Worm (Caenorhabditis elegans) whole organism, L1 larva: ENCODE measurements around the gene srw-15.

ENCODE experiments used
- C04F5.9 ChIP-seq: sonication (generic microtip); optimal IDR thresholded peaks from 2 replicates; lab custom pipeline; 2016; ENCODE audit warnings: missing genetic modification characterization, missing compliant biosample characterization
- C34B4.2 ChIP-seq: sonication (generic microtip); optimal IDR thresholded peaks from 2 replicates; lab custom pipeline; 2017; ENCODE audit warnings: mild to moderate bottlenecking, missing genetic modification characterization, missing compliant biosample characterization
- F16B12.6 ChIP-seq: fragments of 150-350 bp; optimal IDR thresholded peaks from 2 replicates; lab custom pipeline; 2014; ENCODE audit warnings: missing biosample characterization, missing genetic modification characterization
- Y116A8C.19 ChIP-seq: sonication (generic microtip); optimal IDR thresholded peaks from 2 replicates; lab custom pipeline; 2016; ENCODE audit warnings: missing compliant biosample characterization, missing genetic modification characterization, borderline replicate concordance
- aha-1 ChIP-seq: fragments of 150-350 bp; optimal IDR thresholded peaks from 2 replicates; lab custom pipeline; 2014; ENCODE audit warnings: missing biosample characterization, missing genetic modification characterization
- alr-1 ChIP-seq: fragments of 200-800 bp; sonication (Bioruptor generic); optimal IDR thresholded peaks from 2 replicates; lab custom pipeline; 2018; ENCODE audit warnings: borderline replicate concordance, mild to moderate bottlenecking, missing genetic modification characterization, missing compliant biosample characterization
- aly-2 ChIP-seq: fragments of 150-350 bp; optimal IDR thresholded peaks from 2 replicates; lab custom pipeline; 2014; ENCODE audit warnings: missing biosample characterization, missing genetic modification characterization
- ama-1 ChIP-seq: fragments of 150-350 bp; optimal IDR thresholded peaks from 2 replicates; lab custom pipeline; 2014
- blmp-1 ChIP-seq: fragments of 150-350 bp; optimal IDR thresholded peaks from 2 replicates; lab custom pipeline; 2014; ENCODE audit warnings: missing biosample characterization, missing genetic modification characterization
- ceh-8 ChIP-seq: fragments of 200-800 bp; sonication (Bioruptor generic); optimal IDR thresholded peaks from 2 replicates; lab custom pipeline; 2018; ENCODE audit warnings: mild to moderate bottlenecking, missing genetic modification characterization, moderate library complexity, missing compliant biosample characterization
- ceh-88 ChIP-seq: fragments of 200-800 bp; sonication (Bioruptor generic); IDR thresholded peaks from 2 replicates; pipeline ENCODE4 v1.3.6; 2022; ENCODE audit warnings: missing genetic modification characterization, missing compliant biosample characterization
- ceh-90 ChIP-seq: sonication (generic microtip); optimal IDR thresholded peaks from 2 replicates; lab custom pipeline; 2016; ENCODE audit warnings: missing genetic modification characterization, missing compliant biosample characterization
- dsc-1 ChIP-seq: sonication (generic microtip); optimal IDR thresholded peaks from 2 replicates; lab custom pipeline; 2016; ENCODE audit warnings: mild to moderate bottlenecking, missing genetic modification characterization, missing compliant biosample characterization
- efl-1 ChIP-seq, 4 experiments: fragments of 150-350 bp; optimal IDR thresholded peaks in 3 of 4; peaks in 1 of 4; 1 replicate in 1 of 4; 2 replicates in 3 of 4; lab custom pipeline; 2014; ENCODE audit warnings: missing biosample characterization in 2 of 4, missing genetic modification characterization in 2 of 4, missing genetic modification reagents in 2 of 4
- fkh-4 ChIP-seq: sonication (generic microtip); optimal IDR thresholded peaks from 2 replicates; lab custom pipeline; 2016; ENCODE audit warnings: missing compliant biosample characterization, missing genetic modification characterization, borderline replicate concordance
- fkh-8 ChIP-seq: sonication (generic microtip); optimal IDR thresholded peaks from 2 replicates; lab custom pipeline; 2016; ENCODE audit warnings: mild to moderate bottlenecking, missing genetic modification characterization, missing compliant biosample characterization
- grh-1 ChIP-seq: fragments of 200-800 bp; sonication (Bioruptor generic); IDR thresholded peaks from 2 replicates; pipeline ENCODE4 v1.3.6; 2022; ENCODE audit warnings: missing genetic modification reagents, missing genetic modification characterization, missing compliant biosample characterization
- hlh-17 ChIP-seq: fragments of 200-800 bp; sonication (Bioruptor generic); optimal IDR thresholded peaks from 2 replicates; lab custom pipeline; 2018; ENCODE audit warnings: missing genetic modification characterization, mild to moderate bottlenecking, missing compliant biosample characterization, moderate library complexity, borderline replicate concordance
- isw-1 ChIP-seq: fragments of 200-800 bp; sonication (Bioruptor generic); IDR thresholded peaks from 2 replicates; pipeline ENCODE4 v1.3.6; 2022; ENCODE audit warnings: missing genetic modification characterization, missing compliant biosample characterization
- lin-13 ChIP-seq: fragments of 150-350 bp; optimal IDR thresholded peaks from 2 replicates; lab custom pipeline; 2014; ENCODE audit warnings: missing biosample characterization, missing genetic modification reagents, missing genetic modification characterization
- lin-14 ChIP-seq: fragments of 200-800 bp; sonication (Bioruptor generic); optimal IDR thresholded peaks from 2 replicates; lab custom pipeline; 2018; ENCODE audit warnings: mild to moderate bottlenecking, missing genetic modification characterization, moderate library complexity, missing compliant biosample characterization
- lin-35 ChIP-seq, 2 experiments: fragments of 150-350 bp; optimal IDR thresholded peaks; 2 replicates each; lab custom pipeline; 2014; ENCODE audit warnings: missing biosample characterization in 2 of 2, missing genetic modification characterization in 2 of 2, missing genetic modification reagents in 2 of 2
- lin-39 ChIP-seq: fragments of 150-350 bp; optimal IDR thresholded peaks from 2 replicates; lab custom pipeline; 2014; ENCODE audit warnings: missing biosample characterization, missing genetic modification reagents, missing genetic modification characterization
- lsy-2 ChIP-seq, 2 experiments: fragments of 150-350 bp; optimal IDR thresholded peaks; 2 replicates each; lab custom pipeline; 2014; ENCODE audit warnings: missing biosample characterization in 2 of 2, missing genetic modification characterization in 2 of 2
- mab-9 ChIP-seq: fragments of 200-800 bp; sonication (Bioruptor generic); IDR thresholded peaks from 2 replicates; pipeline ENCODE4 v1.3.6; 2022; ENCODE audit warnings: missing genetic modification reagents, missing genetic modification characterization, missing compliant biosample characterization
- mdl-1 ChIP-seq, 2 experiments: fragments of 150-350 bp; optimal IDR thresholded peaks; 2 replicates each; lab custom pipeline; 2014 to 2017; ENCODE audit warnings: missing biosample characterization in 2 of 2, missing genetic modification characterization in 2 of 2, inconsistent platforms in 1 of 2
- mef-2 ChIP-seq: fragments of 150-350 bp; optimal IDR thresholded peaks from 2 replicates; lab custom pipeline; 2014; ENCODE audit warnings: missing biosample characterization, missing genetic modification characterization
- mep-1 ChIP-seq: fragments of 150-350 bp; optimal IDR thresholded peaks from 2 replicates; lab custom pipeline; 2014; ENCODE audit warnings: missing biosample characterization, missing genetic modification characterization
- nhr-12 ChIP-seq: sonication (generic microtip); optimal IDR thresholded peaks from 2 replicates; lab custom pipeline; 2017; ENCODE audit warnings: missing biosample characterization, missing genetic modification characterization
- nhr-237 ChIP-seq: fragments of 150-350 bp; optimal IDR thresholded peaks from 2 replicates; lab custom pipeline; 2014; ENCODE audit warnings: missing biosample characterization, missing genetic modification characterization
- nhr-28 ChIP-seq: fragments of 150-350 bp; optimal IDR thresholded peaks from 2 replicates; lab custom pipeline; 2014; ENCODE audit warnings: missing biosample characterization, missing genetic modification characterization
- nhr-47 ChIP-seq: sonication (generic microtip); optimal IDR thresholded peaks from 2 replicates; lab custom pipeline; 2016; ENCODE audit warnings: mild to moderate bottlenecking, missing genetic modification characterization, moderate library complexity, missing compliant biosample characterization
- nhr-76 ChIP-seq: sonication (generic microtip); optimal IDR thresholded peaks from 2 replicates; lab custom pipeline; 2017; ENCODE audit warnings: missing biosample characterization, missing genetic modification characterization
- nhr-84 ChIP-seq: sonication (generic microtip); optimal IDR thresholded peaks from 2 replicates; lab custom pipeline; 2017; ENCODE audit warnings: missing biosample characterization, missing genetic modification characterization
- nhr-85 ChIP-seq: sonication (generic microtip); peaks from one replicate; lab custom pipeline; 2016; ENCODE audit warnings: missing genetic modification characterization, inconsistent platforms, missing compliant biosample characterization
- pax-3 ChIP-seq: fragments of 200-800 bp; sonication (Bioruptor generic); optimal IDR thresholded peaks from 2 replicates; lab custom pipeline; 2018; ENCODE audit warnings: mild to moderate bottlenecking, missing genetic modification characterization, moderate library complexity, missing compliant biosample characterization
- rnt-1 ChIP-seq: sonication (generic microtip); optimal IDR thresholded peaks from 2 replicates; lab custom pipeline; 2016; ENCODE audit warnings: mild to moderate bottlenecking, missing genetic modification characterization, moderate library complexity, missing compliant biosample characterization
- skn-1 ChIP-seq: fragments of 150-350 bp; optimal IDR thresholded peaks from 2 replicates; lab custom pipeline; 2014; ENCODE audit warnings: missing biosample characterization, missing genetic modification characterization
- sox-4 ChIP-seq: sonication (generic microtip); optimal IDR thresholded peaks from 2 replicates; lab custom pipeline; 2016; ENCODE audit warnings: missing genetic modification characterization, missing compliant biosample characterization
- sptf-1 ChIP-seq: fragments of 150-350 bp; optimal IDR thresholded peaks from 2 replicates; lab custom pipeline; 2014; ENCODE audit warnings: missing biosample characterization, missing genetic modification characterization
- sup-37 ChIP-seq: fragments of 200-800 bp; sonication (Bioruptor generic); optimal IDR thresholded peaks from 2 replicates; lab custom pipeline; 2018; ENCODE audit warnings: mild to moderate bottlenecking, missing genetic modification characterization, missing compliant biosample characterization
- tbx-2 ChIP-seq: sonication (generic microtip); optimal IDR thresholded peaks from 2 replicates; lab custom pipeline; 2016; ENCODE audit warnings: missing genetic modification characterization, missing compliant biosample characterization
- unc-30 ChIP-seq: sonication (generic microtip); optimal IDR thresholded peaks from 2 replicates; lab custom pipeline; 2017; ENCODE audit warnings: missing biosample characterization, missing genetic modification characterization
- unc-86 ChIP-seq: sonication (generic microtip); optimal IDR thresholded peaks from 2 replicates; lab custom pipeline; 2016; ENCODE audit warnings: missing genetic modification characterization, missing compliant biosample characterization
- xbp-1 ChIP-seq: sonication (generic microtip); optimal IDR thresholded peaks from 2 replicates; lab custom pipeline; 2016; ENCODE audit warnings: missing genetic modification characterization, missing compliant biosample characterization
- zag-1 ChIP-seq: fragments of 150-350 bp; optimal IDR thresholded peaks from 2 replicates; lab custom pipeline; 2014; ENCODE audit warnings: missing biosample characterization, missing genetic modification characterization
- ztf-4 ChIP-seq: fragments of 150-350 bp; optimal IDR thresholded peaks from 2 replicates; lab custom pipeline; 2014; ENCODE audit warnings: missing biosample characterization, missing genetic modification characterization

srw-15 gene

ce11 chrV:15186259-15186927, 44.0 kb upstream of the srw-15 start, which contains the start of gene Y75B12B.3:
TSS of gene Y75B12B.3 (minus strand) at chrV:15186279.
- TF ChIP-seq efl-1 (optimal IDR thresholded peaks at IDR 0.05; lab: Kevin White, UChicago) (no peak), efl-1 (GFP tag; optimal IDR thresholded peaks at IDR 0.05 in 1 of 2; lab: Kevin White, UChicago) (peak in 1 of 2 experiments; percentile 58), aly-2 (peak; percentile 48), pax-3 (peak; percentile 26), hlh-17 (no peak), mab-9 (GFP tag; lab: Robert Waterston, UW) (no peak), ama-1 (lab: Kevin White, UChicago) (peak; percentile 93), ceh-90 (no peak), nhr-85 (tag; lab: Kevin White, UChicago) (peak; percentile 51), grh-1 (0 out of 2 replicates have a peak, but pooled peaks have one; percentile 15)

- TF ChIP-seq nhr-28 (tag; lab: Kevin White, UChicago) (no peak), lin-35 (GFP tag; optimal IDR thresholded peaks at IDR 0.05; lab: Kevin White, UChicago) (peak; percentile 83 to 84), lin-39 (tag; lab: Kevin White, UChicago) (peak; percentile 55), aha-1 (no peak), nhr-85 (tag; lab: Kevin White, UChicago) (peak; percentile 93), isw-1 (GFP tag; lab: Robert Waterston, UW) (peak; percentile 67), lsy-2 (tag; optimal IDR thresholded peaks at IDR 0.05; lab: Kevin White, UChicago) (peak; percentile 76 to 81), mef-2 (peak; percentile 1), rnt-1 (tag; lab: Kevin White, UChicago) (peak; percentile 70), skn-1 (tag; lab: Kevin White, UChicago) (peak; percentile 55), ceh-8 (GFP tag; lab: Kevin White, UChicago) (no peak), aly-2 (no peak), C34B4.2 (no peak), sup-37 (GFP tag; lab: Kevin White, UChicago) (no peak), fkh-8 (tag; lab: Kevin White, UChicago) (peak; percentile 86), nhr-84 (tag; lab: Kevin White, UChicago) (no peak), sox-4 (tag; lab: Kevin White, UChicago) (peak; percentile 30), ceh-88 (peak; percentile 20; the same call in 1 of the 2 replicates), xbp-1 (tag; lab: Kevin White, UChicago) (peak; percentile 86), nhr-47 (tag; lab: Kevin White, UChicago) (peak; percentile 90), Y116A8C.19 (tag; lab: Kevin White, UChicago) (no peak), blmp-1 (tag; lab: Kevin White, UChicago) (peak; percentile 98), nhr-12 (tag; lab: Kevin White, UChicago) (no peak), mdl-1 (tag; optimal IDR thresholded peaks at IDR 0.05; lab: Kevin White, UChicago) (peak in 1 of 2 experiments; percentile 71), nhr-76 (tag; lab: Kevin White, UChicago) (no peak), lin-14 (GFP tag; lab: Kevin White, UChicago) (peak; percentile 93), mep-1 (tag; lab: Kevin White, UChicago) (peak; percentile 85), C04F5.9 (tag; lab: Kevin White, UChicago) (peak; percentile 21), dsc-1 (tag; lab: Kevin White, UChicago) (peak; percentile 77), tbx-2 (tag; lab: Kevin White, UChicago) (peak; percentile 83), nhr-237 (no peak), ama-1 (lab: Kevin White, UChicago) (no peak), lin-13 (GFP tag; lab: Kevin White, UChicago) (peak; percentile 7), unc-30 (tag; lab: Kevin White, UChicago) (no peak), ztf-4 (tag; lab: Kevin White, UChicago) (peak; percentile 30), zag-1 (tag; lab: Kevin White, UChicago) (no peak), F16B12.6 (tag; lab: Kevin White, UChicago) (peak; percentile 92), alr-1 (tag; lab: Kevin White, UChicago) (no peak), sptf-1 (tag; lab: Kevin White, UChicago) (no peak), unc-86 (tag; lab: Kevin White, UChicago) (peak; percentile 63), mab-9 (GFP tag; lab: Robert Waterston, UW) (no peak), fkh-4 (tag; lab: Kevin White, UChicago) (no peak), ceh-90 (no peak)
Observed at ce11 chrV:15187083-15188057, 43.0 kb upstream of the srw-15 start, which contains the start of the genes cyn-7 and bath-36. TSS of gene cyn-7 (minus strand) at chrV:15187378. TSS of gene bath-36 (plus strand) at chrV:15187888.
